Worm (Caenorhabditis elegans) whole organism, L2 larva: ENCODE measurements around the gene ipla-2.

ENCODE experiments used
- F13H6.1 ChIP-seq: sonication (generic microtip); optimal IDR thresholded peaks from 2 replicates; lab custom pipeline; 2016; ENCODE audit warnings: missing genetic modification characterization, missing compliant biosample characterization
- R02D3.7 ChIP-seq: fragments of 150-350 bp; optimal IDR thresholded peaks from 2 replicates; lab custom pipeline; 2014; ENCODE audit warnings: missing biosample characterization, missing genetic modification characterization
- Y55F3AM.14 ChIP-seq: fragments of 200-800 bp; sonication (Bioruptor generic); optimal IDR thresholded peaks from 2 replicates; lab custom pipeline; 2018; ENCODE audit warnings: mild to moderate bottlenecking, missing genetic modification characterization, missing compliant biosample characterization
- alr-1 ChIP-seq: fragments of 150-350 bp; optimal IDR thresholded peaks from 2 replicates; lab custom pipeline; 2014; ENCODE audit warnings: missing biosample characterization, missing genetic modification characterization
- aly-2 ChIP-seq: fragments of 150-350 bp; optimal IDR thresholded peaks from 2 replicates; lab custom pipeline; 2014; ENCODE audit warnings: missing biosample characterization, missing genetic modification characterization
- ama-1 ChIP-seq: fragments of 150-350 bp; optimal IDR thresholded peaks from 2 replicates; lab custom pipeline; 2018; ENCODE audit warnings: inconsistent platforms
- blmp-1 ChIP-seq: sonication (generic microtip); optimal IDR thresholded peaks from 2 replicates; lab custom pipeline; 2017; ENCODE audit warnings: missing genetic modification characterization, mild to moderate bottlenecking, missing compliant biosample characterization, antibody characterized with exemption, moderate library complexity; ENCODE audit not compliant: insufficient read depth
- ceh-16 ChIP-seq: fragments of 150-350 bp; optimal IDR thresholded peaks from 2 replicates; lab custom pipeline; 2014; ENCODE audit warnings: missing biosample characterization, missing genetic modification characterization
- ceh-82 ChIP-seq: fragments of 150-350 bp; optimal IDR thresholded peaks from 2 replicates; lab custom pipeline; 2014; ENCODE audit warnings: missing biosample characterization, missing genetic modification characterization
- crh-2 ChIP-seq: sonication (generic microtip); optimal IDR thresholded peaks from 2 replicates; lab custom pipeline; 2017; ENCODE audit warnings: missing biosample characterization, missing genetic modification characterization
- egl-27 ChIP-seq: sonication (generic microtip); optimal IDR thresholded peaks from 3 replicates; lab custom pipeline; 2017; ENCODE audit warnings: missing biosample characterization, missing genetic modification reagents, missing genetic modification characterization
- elt-1 ChIP-seq: fragments of 150-350 bp; optimal IDR thresholded peaks from 2 replicates; lab custom pipeline; 2014; ENCODE audit warnings: missing biosample characterization, missing genetic modification characterization
- fos-1 ChIP-seq: fragments of 150-350 bp; optimal IDR thresholded peaks from 2 replicates; lab custom pipeline; 2014; ENCODE audit warnings: missing biosample characterization, missing genetic modification characterization
- gmeb-1 ChIP-seq: fragments of 150-350 bp; optimal IDR thresholded peaks from 2 replicates; lab custom pipeline; 2014; ENCODE audit warnings: missing biosample characterization, missing genetic modification characterization
- lin-11 ChIP-seq: fragments of 150-350 bp; sonication (generic microtip); optimal IDR thresholded peaks from 2 replicates; lab custom pipeline; 2014; ENCODE audit warnings: missing biosample characterization, missing genetic modification characterization, inconsistent platforms, mixed read lengths
- lin-13 ChIP-seq: fragments of 150-350 bp; optimal IDR thresholded peaks from 2 replicates; lab custom pipeline; 2014; ENCODE audit warnings: missing biosample characterization, missing genetic modification reagents, missing genetic modification characterization
- lin-39 ChIP-seq: fragments of 150-350 bp; optimal IDR thresholded peaks from 2 replicates; lab custom pipeline; 2014; ENCODE audit warnings: missing biosample characterization, missing genetic modification reagents, missing genetic modification characterization
- lsy-2 ChIP-seq, 2 experiments: fragments of 150-350 bp in 1 of 2; sonication (generic microtip) in 1 of 2; optimal IDR thresholded peaks; 2 replicates each; lab custom pipeline; 2014 to 2017; ENCODE audit warnings: missing biosample characterization in 2 of 2, missing genetic modification characterization in 2 of 2
- mbf-1 ChIP-seq: sonication (generic microtip); optimal IDR thresholded peaks from 2 replicates; lab custom pipeline; 2017; ENCODE audit warnings: missing biosample characterization, missing genetic modification characterization
- nhr-11 ChIP-seq: fragments of 150-350 bp; optimal IDR thresholded peaks from 2 replicates; lab custom pipeline; 2014; ENCODE audit warnings: missing biosample characterization, missing genetic modification characterization
- nhr-129 ChIP-seq: fragments of 150-350 bp; optimal IDR thresholded peaks from 2 replicates; lab custom pipeline; 2014; ENCODE audit warnings: missing biosample characterization, missing genetic modification characterization
- nhr-237 ChIP-seq: fragments of 150-350 bp; optimal IDR thresholded peaks from 2 replicates; lab custom pipeline; 2014; ENCODE audit warnings: missing biosample characterization, missing genetic modification characterization
- nhr-25 ChIP-seq: fragments of 150-350 bp; sonication (generic microtip); optimal IDR thresholded peaks from 3 replicates; lab custom pipeline; 2014; ENCODE audit warnings: missing biosample characterization, missing genetic modification characterization
- nhr-6 ChIP-seq: fragments of 150-350 bp; optimal IDR thresholded peaks from 2 replicates; lab custom pipeline; 2014; ENCODE audit warnings: missing biosample characterization, missing genetic modification characterization
- nhr-77 ChIP-seq: fragments of 150-350 bp; optimal IDR thresholded peaks from 2 replicates; lab custom pipeline; 2014; ENCODE audit warnings: missing biosample characterization, missing genetic modification characterization
- peb-1 ChIP-seq: fragments of 150-350 bp; optimal IDR thresholded peaks from 2 replicates; lab custom pipeline; 2014; ENCODE audit warnings: missing biosample characterization, missing genetic modification characterization
- skn-1 ChIP-seq: sonication (generic microtip); optimal IDR thresholded peaks from 2 replicates; lab custom pipeline; 2017; ENCODE audit warnings: missing biosample characterization, missing genetic modification characterization
- sma-3 ChIP-seq: sonication (generic microtip); optimal IDR thresholded peaks from 2 replicates; lab custom pipeline; 2016; ENCODE audit warnings: missing genetic modification reagents, missing genetic modification characterization, missing compliant biosample characterization
- sma-9 ChIP-seq, 2 experiments: fragments of 150-350 bp in 1 of 2; sonication (generic microtip) in 1 of 2; optimal IDR thresholded peaks; 2 replicates each; lab custom pipeline; 2014 to 2016; ENCODE audit warnings: missing genetic modification characterization in 2 of 2, mild to moderate bottlenecking in 1 of 2, missing biosample characterization in 1 of 2, missing compliant biosample characterization in 1 of 2, missing genetic modification reagents in 1 of 2, moderate library complexity in 1 of 2
- ztf-1 ChIP-seq: fragments of 200-800 bp; sonication (Bioruptor generic); conservative IDR thresholded peaks from 2 replicates; pipeline ENCODE4 v1.3.6; 2022; ENCODE audit warnings: missing genetic modification characterization, missing compliant biosample characterization
- ztf-11 ChIP-seq: sonication (generic microtip); optimal IDR thresholded peaks from 2 replicates; lab custom pipeline; 2017; ENCODE audit warnings: missing biosample characterization, missing genetic modification characterization
- ztf-4 ChIP-seq: fragments of 150-350 bp; optimal IDR thresholded peaks from 2 replicates; lab custom pipeline; 2014; ENCODE audit warnings: missing biosample characterization, missing genetic modification characterization

The ipla-2 gene

ce11 chrX:9862916-9863624 lies 25.2 kb upstream of the ipla-2 start, which contains the start of the genes gst-36 and R07B1.5:
Gene gst-36, minus strand, starts transcription at chrX:9862960.
Gene R07B1.5, plus strand, starts transcription at chrX:9863580.
- TF ChIP-seq skn-1 (tag; lab: Kevin White, UChicago) (peak; percentile 39), ceh-16 (no peak), fos-1 (peak; percentile 64), sma-9 (GFP tag; optimal IDR thresholded peaks at IDR 0.05; lab: Kevin White, UChicago) (no peak), sma-9 (tag; optimal IDR thresholded peaks at IDR 0.05; lab: Kevin White, UChicago) (no peak), elt-1 (tag; lab: Kevin White, UChicago) (no peak), lin-13 (GFP tag; lab: Kevin White, UChicago) (no peak), R02D3.7 (tag; lab: Kevin White, UChicago) (no peak), ceh-82 (tag; lab: Kevin White, UChicago) (no peak), lin-11 (tag; lab: Kevin White, UChicago) (no peak), crh-2 (tag; lab: Kevin White, UChicago) (peak; percentile 33), lin-39 (no peak), mbf-1 (tag; lab: Kevin White, UChicago) (no peak), gmeb-1 (tag; lab: Kevin White, UChicago) (no peak), ztf-11 (tag; lab: Kevin White, UChicago) (no peak), aly-2 (tag; lab: Kevin White, UChicago) (no peak), F13H6.1 (tag; lab: Kevin White, UChicago) (no peak), peb-1 (no peak), blmp-1 (tag; lab: Kevin White, UChicago) (no peak), alr-1 (tag; lab: Kevin White, UChicago) (no peak)

ce11 chrX:9858069-9858468 lies 20.2 kb upstream of the ipla-2 start, which contains the start of gene scav-5:
Gene scav-5, plus strand, starts transcription at chrX:9858365.
- TF ChIP-seq ztf-1 (GFP tag; lab: Robert Waterston, UW) (no peak), fos-1 (peak; percentile 91), sma-3 (GFP tag; lab: Kevin White, UChicago) (peak; percentile 5), sma-9 (GFP tag; optimal IDR thresholded peaks at IDR 0.05; lab: Kevin White, UChicago) (peak; percentile 13), sma-9 (tag; optimal IDR thresholded peaks at IDR 0.05; lab: Kevin White, UChicago) (no peak), nhr-77 (no peak), skn-1 (tag; lab: Kevin White, UChicago) (peak; percentile 66), gmeb-1 (tag; lab: Kevin White, UChicago) (peak; percentile 1), nhr-11 (tag; lab: Kevin White, UChicago) (no peak), crh-2 (tag; lab: Kevin White, UChicago) (peak; percentile 57), egl-27 (no peak)
- TF ChIP-seq, all 48 proteins: peak for 6

ce11 chrX:9856618-9857017 lies 18.8 kb upstream of the ipla-2 start, which contains the start of gene R07B1.11:
Gene R07B1.11, plus strand, starts transcription at chrX:9856918.
- TF ChIP-seq nhr-237 (tag; lab: Kevin White, UChicago) (no peak), Y55F3AM.14 (GFP tag; lab: Kevin White, UChicago) (no peak), nhr-6 (tag; lab: Kevin White, UChicago) (no peak), nhr-25 (tag; lab: Kevin White, UChicago) (no peak), R02D3.7 (tag; lab: Kevin White, UChicago) (no peak), crh-2 (tag; lab: Kevin White, UChicago) (no peak), ztf-4 (tag; lab: Kevin White, UChicago) (no peak), lsy-2 (tag; optimal IDR thresholded peaks at IDR 0.05; lab: Kevin White, UChicago) (no peak), ztf-11 (tag; lab: Kevin White, UChicago) (no peak), ztf-1 (GFP tag; lab: Robert Waterston, UW) (no peak), ama-1 (lab: Kevin White, UChicago) (no peak), skn-1 (tag; lab: Kevin White, UChicago) (no peak), mbf-1 (tag; lab: Kevin White, UChicago) (no peak), ceh-82 (tag; lab: Kevin White, UChicago) (no peak), lin-13 (GFP tag; lab: Kevin White, UChicago) (no peak), elt-1 (tag; lab: Kevin White, UChicago) (no peak)

ce11 chrX:9851745-9852330 lies 14.0 kb upstream of the ipla-2 start, which contains the start of gene lec-7:
Gene lec-7, plus strand, starts transcription at chrX:9852041.
- TF ChIP-seq nhr-129 (tag; lab: Kevin White, UChicago), result peak; percentile 20
- peak; percentile 66 for TF ChIP-seq fos-1
- no peak for TF ChIP-seq lin-13 (GFP tag; lab: Kevin White, UChicago)
